Worm (Caenorhabditis elegans) whole organism, L2 larva: ENCODE data around the gene twk-23.

Experiments
- ceh-16 ChIP-seq: fragments of 150-350 bp; optimal IDR thresholded peaks from 2 replicates; lab custom pipeline; 2014; ENCODE audit warnings: missing biosample characterization, missing genetic modification characterization
- ceh-82 ChIP-seq: fragments of 150-350 bp; optimal IDR thresholded peaks from 2 replicates; lab custom pipeline; 2014; ENCODE audit warnings: missing biosample characterization, missing genetic modification characterization
- elt-1 ChIP-seq: fragments of 150-350 bp; optimal IDR thresholded peaks from 2 replicates; lab custom pipeline; 2014; ENCODE audit warnings: missing biosample characterization, missing genetic modification characterization
- lin-13 ChIP-seq: fragments of 150-350 bp; optimal IDR thresholded peaks from 2 replicates; lab custom pipeline; 2014; ENCODE audit warnings: missing biosample characterization, missing genetic modification reagents, missing genetic modification characterization
- unc-62 ChIP-seq: fragments of 150-350 bp; optimal IDR thresholded peaks from 2 replicates; lab custom pipeline; 2014; ENCODE audit warnings: missing biosample characterization, missing genetic modification reagents, missing genetic modification characterization
- zag-1 ChIP-seq: fragments of 150-350 bp; optimal IDR thresholded peaks from 2 replicates; lab custom pipeline; 2014; ENCODE audit warnings: missing biosample characterization, missing genetic modification characterization

ce11 chrX:13823482-13823881 lies at the start of gene twk-23:
- TF ChIP-seq lin-13 (no peak), ceh-16 (tag; lab: Kevin White, UChicago) (no peak), elt-1 (tag; lab: Kevin White, UChicago) (no peak), unc-62 (GFP tag; lab: Kevin White, UChicago) (no peak), ceh-82 (tag; lab: Kevin White, UChicago) (no peak), zag-1 (no peak)
